Fruit fly (Drosophila melanogaster): ENCODE measurements around the gene vanin-like.
A peak's percentile ranks its signal among the peaks of the same experiment; 100 is the strongest.

- TF ChIP-seq Mad (GFP tag; optimal IDR thresholded peaks at IDR 0.05) (no peak), oc (tag; optimal IDR thresholded peaks at IDR 0.05) (peak; percentile 71), CG7271 (tag; optimal IDR thresholded peaks at IDR 0.05) (no peak), Sox102F (GFP tag; optimal IDR thresholded peaks at IDR 0.05) (peak; percentile 88), ken (GFP tag; IDR thresholded peaks at IDR 0.05) (peak; percentile 81), h (optimal IDR thresholded peaks at IDR 0.05) (no peak), bcd (GFP tag; optimal IDR thresholded peaks at IDR 0.05) (peak; percentile 83), vvl (GFP tag; IDR thresholded peaks at IDR 0.05) (peak; percentile 94), CG32532 (GFP tag; IDR thresholded peaks at IDR 0.05) (peak; percentile 89), insv (GFP tag; optimal IDR thresholded peaks at IDR 0.05) (no peak), sna (GFP tag; IDR thresholded peaks at IDR 0.05; ENCODE audit: partially characterized antibody) (no peak), sima (GFP tag; optimal IDR thresholded peaks at IDR 0.05) (no peak), CG7928 (GFP tag; optimal IDR thresholded peaks at IDR 0.05) (peak; percentile 21)
Observed at dm6 chrX:6193183-6193810, 9.1 kb downstream of the vanin-like start.
